Worm (Caenorhabditis elegans) whole organism, L1 larva: ENCODE measurements around the gene srbc-44.

Experiments
- ces-1 ChIP-seq: fragments of 150-350 bp; optimal IDR thresholded peaks from 2 replicates; lab custom pipeline; 2014; ENCODE audit warnings: missing biosample characterization, missing genetic modification reagents, missing genetic modification characterization
- elt-2 ChIP-seq: sonication (generic microtip); optimal IDR thresholded peaks from 2 replicates; lab custom pipeline; 2016; ENCODE audit warnings: missing genetic modification characterization, mild to moderate bottlenecking, inconsistent platforms, missing compliant biosample characterization, missing genetic modification reagents
- fos-1 ChIP-seq: fragments of 150-350 bp; optimal IDR thresholded peaks from 2 replicates; lab custom pipeline; 2014; ENCODE audit warnings: missing biosample characterization, missing genetic modification characterization
- skn-1 ChIP-seq: fragments of 150-350 bp; optimal IDR thresholded peaks from 2 replicates; lab custom pipeline; 2014; ENCODE audit warnings: missing biosample characterization, missing genetic modification characterization

- TF ChIP-seq fos-1, result no peak
- no peak for TF ChIP-seq ces-1 (GFP tag; lab: Kevin White, UChicago)
- no peak for TF ChIP-seq elt-2 (tag; lab: Kevin White, UChicago)
- TF ChIP-seq skn-1 (tag; lab: Kevin White, UChicago), result no peak
Measured at ce11 chrV:12754839-12755238, 33.5 kb downstream of the srbc-44 start, which contains the start of gene gpa-13.
